Fruit fly (Drosophila melanogaster) whole organism, pupa: Measurements from ENCODE around the gene Sry-alpha.
A peak's percentile ranks its signal among the peaks of the same experiment; 100 is the strongest.

ENCODE experiments used
- CG10348 ChIP-seq: fragments of 200-800 bp; sonication (Bioruptor generic); IDR thresholded peaks from 2 replicates; pipeline ENCODE4 v1.3.6; 2022; ENCODE audit warnings: missing biosample characterization, missing genetic modification characterization
- CG12605 ChIP-seq: fragments of 200-800 bp; sonication (Bioruptor generic); IDR thresholded peaks from 2 replicates; pipeline ENCODE4 v1.3.6; 2022; ENCODE audit warnings: missing biosample characterization, missing genetic modification characterization
- CG13204 ChIP-seq: fragments of 200-800 bp; sonication (Bioruptor generic); optimal IDR thresholded peaks from 2 replicates; lab custom pipeline; 2018; ENCODE audit warnings: missing biosample characterization, mild to moderate bottlenecking, missing genetic modification characterization, moderate library complexity
- CG14655 ChIP-seq: fragments of 200-800 bp; sonication (Bioruptor generic); optimal IDR thresholded peaks from 3 replicates; lab custom pipeline; 2017; ENCODE audit warnings: mild to moderate bottlenecking, missing biosample characterization, missing genetic modification reagents, missing genetic modification characterization
- CG15710 ChIP-seq: fragments of 200-800 bp; sonication (Bioruptor generic); optimal IDR thresholded peaks from 2 replicates; lab custom pipeline; 2018; ENCODE audit warnings: missing biosample characterization, mild to moderate bottlenecking, missing genetic modification characterization, moderate library complexity
- CG17806 ChIP-seq: fragments of 200-800 bp; sonication (Bioruptor generic); optimal IDR thresholded peaks from 2 replicates; lab custom pipeline; 2018; ENCODE audit warnings: missing biosample characterization, mild to moderate bottlenecking, missing genetic modification characterization, moderate library complexity
- CG32121 ChIP-seq: fragments of 200-800 bp; sonication (Bioruptor generic); IDR thresholded peaks from 2 replicates; pipeline ENCODE4 v1.3.6; 2022; ENCODE audit warnings: missing biosample characterization, missing genetic modification characterization
- CG34367 ChIP-seq: fragments of 200-800 bp; sonication (Bioruptor generic); optimal IDR thresholded peaks from 2 replicates; lab custom pipeline; 2018; ENCODE audit warnings: missing biosample characterization, mild to moderate bottlenecking, missing genetic modification characterization
- CG4496 ChIP-seq: fragments of 200-800 bp; sonication (Bioruptor generic); IDR thresholded peaks from 3 replicates; pipeline ENCODE4 v1.3.6; 2022; ENCODE audit warnings: missing biosample characterization, missing genetic modification characterization
- CG8159 ChIP-seq: fragments of 200-800 bp; sonication (Bioruptor generic); optimal IDR thresholded peaks from 3 replicates; lab custom pipeline; 2018; ENCODE audit warnings: missing biosample characterization, mild to moderate bottlenecking, missing genetic modification characterization, moderate library complexity
- CG8301 ChIP-seq: fragments of 200-800 bp; sonication (Bioruptor generic); optimal IDR thresholded peaks from 2 replicates; lab custom pipeline; 2018; ENCODE audit warnings: missing biosample characterization, mild to moderate bottlenecking, missing genetic modification characterization
- CG9948 ChIP-seq: fragments of 200-800 bp; sonication (Bioruptor generic); optimal IDR thresholded peaks from 2 replicates; lab custom pipeline; 2018; ENCODE audit warnings: missing biosample characterization, mild to moderate bottlenecking, missing genetic modification characterization, moderate library complexity
- D1 ChIP-seq: fragments of 200-800 bp; sonication (Bioruptor generic); optimal IDR thresholded peaks from 2 replicates; lab custom pipeline; 2018; ENCODE audit warnings: missing biosample characterization, mild to moderate bottlenecking, missing genetic modification characterization, moderate library complexity
- EcR ChIP-seq: fragments of 200-800 bp; sonication (Bioruptor generic); optimal IDR thresholded peaks from 3 replicates; lab custom pipeline; 2019; ENCODE audit warnings: missing biosample characterization, missing genetic modification characterization, mild to moderate bottlenecking, moderate library complexity, missing genetic modification reagents
- Ets98B ChIP-seq: fragments of 200-800 bp; sonication (Bioruptor generic); IDR thresholded peaks from 2 replicates; pipeline ENCODE4 v1.3.6; 2022; ENCODE audit warnings: missing biosample characterization, missing genetic modification characterization
- Pif1A ChIP-seq: fragments of 200-800 bp; sonication (Bioruptor generic); optimal IDR thresholded peaks from 3 replicates; lab custom pipeline; 2016; ENCODE audit warnings: missing biosample characterization, missing genetic modification characterization
- Pif1B ChIP-seq: fragments of 200-800 bp; sonication (Bioruptor generic); optimal IDR thresholded peaks from 3 replicates; lab custom pipeline; 2016; ENCODE audit warnings: missing biosample characterization, missing genetic modification characterization
- Snoo ChIP-seq: fragments of 200-800 bp; sonication (Bioruptor generic); optimal IDR thresholded peaks from 3 replicates; lab custom pipeline; 2017; ENCODE audit warnings: missing biosample characterization, mild to moderate bottlenecking, missing genetic modification characterization, inconsistent platforms
- fd96Ca ChIP-seq: fragments of 200-800 bp; sonication (Bioruptor generic); IDR thresholded peaks from 3 replicates; pipeline ENCODE4 v1.3.6; 2022; ENCODE audit warnings: missing biosample characterization, missing genetic modification characterization
- gl ChIP-seq: fragments of 200-800 bp; sonication (Bioruptor generic); optimal IDR thresholded peaks from 2 replicates; lab custom pipeline; 2018; ENCODE audit warnings: missing biosample characterization, mild to moderate bottlenecking, missing genetic modification characterization
- rn ChIP-seq: fragments of 200-800 bp; sonication (Bioruptor generic); IDR thresholded peaks from 2 replicates; pipeline ENCODE4 v1.3.6; 2022; ENCODE audit warnings: missing biosample characterization, missing genetic modification characterization

Gene Sry-alpha

DNA sequence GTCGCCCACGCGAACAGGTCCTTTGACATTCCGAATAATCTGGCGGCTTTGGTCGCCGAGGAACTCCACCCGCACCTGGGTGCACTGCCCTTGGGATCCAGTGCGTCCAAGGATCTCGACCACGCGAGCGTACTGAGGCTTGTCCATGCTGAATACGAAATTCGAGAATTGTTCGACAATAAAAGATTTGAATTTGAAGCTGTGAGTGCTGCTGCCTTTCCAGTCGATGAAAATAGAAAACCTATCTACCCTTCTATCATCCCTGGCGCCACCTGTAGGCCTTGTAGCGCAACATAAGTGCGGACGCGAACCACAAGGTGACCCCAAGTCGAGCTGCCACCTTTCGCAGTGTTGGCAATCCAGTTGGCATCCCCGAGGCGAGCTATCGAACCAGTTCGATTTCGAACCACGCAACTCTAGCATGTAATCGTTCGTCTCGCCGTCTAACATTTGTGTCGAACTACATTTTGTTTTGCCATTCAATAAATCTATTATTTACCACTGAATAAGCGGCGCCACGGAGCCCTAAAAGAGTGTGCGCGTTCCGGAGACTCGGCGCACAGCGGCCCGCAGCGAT, 17.0 kb upstream of the Sry-alpha start, which contains the start of the genes RpS28a and Axn:
Gene RpS28a, minus strand, starts transcription at position 197 of the 577 bp plus-strand sequence.
Gene Axn, plus strand, starts transcription at position 391 of the 577 bp plus-strand sequence.
- peak; percentile 93 for TF ChIP-seq EcR
- no peak for TF ChIP-seq Snoo (tag; lab: Kevin White, UChicago)
- no peak for TF ChIP-seq Pif1A (GFP tag; lab: Kevin White, UChicago)
- TF ChIP-seq CG4496 (GFP tag; lab: Robert Waterston, UW), result no peak
- TF ChIP-seq CG14655 (GFP tag; lab: Kevin White, UChicago), result no peak
- TF ChIP-seq CG10348 (GFP tag; lab: Robert Waterston, UW), result no peak
- no peak for TF ChIP-seq CG17806 (tag; lab: Kevin White, UChicago)

DNA sequence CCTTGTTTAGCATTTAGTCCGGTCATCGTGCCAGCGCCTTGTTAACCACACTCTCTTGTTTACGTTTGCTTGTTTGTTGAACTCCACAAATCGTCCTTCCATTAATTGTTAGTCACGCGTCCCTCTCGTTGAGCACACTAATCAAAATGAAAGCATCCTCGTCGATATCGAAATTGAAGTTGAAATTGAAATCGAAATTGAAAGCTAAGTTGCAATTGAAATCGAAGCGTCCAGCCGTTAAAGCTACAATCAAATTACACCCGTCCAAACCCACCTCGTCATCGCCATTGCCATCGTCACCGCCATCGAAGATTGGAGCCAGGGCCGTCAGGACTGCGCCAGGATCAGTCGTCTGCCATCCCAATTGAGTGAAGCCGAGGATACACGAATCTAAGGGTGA, 16.1 kb upstream of the Sry-alpha start:
- TF ChIP-seq D1 (tag; lab: Kevin White, UChicago) (no peak), rn (GFP tag; lab: Robert Waterston, UW) (no peak), CG8159 (no peak), Pif1A (GFP tag; lab: Kevin White, UChicago) (no peak), CG14655 (GFP tag; lab: Kevin White, UChicago) (no peak), CG17806 (tag; lab: Kevin White, UChicago) (no peak), CG12605 (GFP tag; lab: Robert Waterston, UW) (no peak), CG10348 (GFP tag; lab: Robert Waterston, UW) (no peak), CG34367 (tag; lab: Kevin White, UChicago) (no peak), Pif1B (no peak), CG9948 (tag; lab: Kevin White, UChicago) (no peak), gl (tag; lab: Kevin White, UChicago) (no peak), Snoo (tag; lab: Kevin White, UChicago) (no peak), EcR (no peak), Ets98B (no peak)

dm6 chr3R:30030061-30030460, 9.5 kb upstream of the Sry-alpha start:
- no peak for TF ChIP-seq CG15710
- no peak for TF ChIP-seq D1 (tag; lab: Kevin White, UChicago)
- TF ChIP-seq gl (tag; lab: Kevin White, UChicago), result no peak
- no peak for TF ChIP-seq EcR
- no peak for TF ChIP-seq Pif1B
- no peak for TF ChIP-seq Ets98B
- no peak for TF ChIP-seq CG32121 (GFP tag; lab: Robert Waterston, UW)
- no peak for TF ChIP-seq CG4496 (GFP tag; lab: Robert Waterston, UW)
- no peak for TF ChIP-seq CG17806 (tag; lab: Kevin White, UChicago)
- TF ChIP-seq rn (GFP tag; lab: Robert Waterston, UW), result no peak
- TF ChIP-seq CG10348 (GFP tag; lab: Robert Waterston, UW), result no peak

DNA sequence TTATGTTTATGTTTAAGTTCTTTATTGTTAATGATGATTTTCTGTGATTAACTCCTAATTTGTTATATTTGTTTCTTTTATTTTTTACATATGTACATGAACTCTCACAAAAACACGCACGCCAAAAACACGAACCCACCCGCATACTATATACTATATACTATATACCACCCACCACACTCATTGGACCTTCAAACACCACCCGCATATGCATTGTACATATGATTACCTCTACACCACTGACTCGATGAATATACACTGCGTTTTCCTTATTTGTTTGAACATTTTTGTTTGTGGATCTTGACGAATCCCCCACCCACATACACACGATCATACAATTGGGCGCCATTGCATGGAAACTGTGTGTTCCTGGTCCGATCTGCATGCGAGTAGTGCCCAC, 7.2 kb upstream of the Sry-alpha start:
- TF ChIP-seq CG32121 (GFP tag; lab: Robert Waterston, UW) (no peak), rn (GFP tag; lab: Robert Waterston, UW) (no peak), Pif1A (GFP tag; lab: Kevin White, UChicago) (no peak), CG34367 (tag; lab: Kevin White, UChicago) (no peak), Pif1B (no peak), CG15710 (no peak), Snoo (tag; lab: Kevin White, UChicago) (no peak), CG17806 (tag; lab: Kevin White, UChicago) (no peak), CG10348 (GFP tag; lab: Robert Waterston, UW) (no peak), D1 (tag; lab: Kevin White, UChicago) (no peak), fd96Ca (GFP tag; lab: Robert Waterston, UW) (no peak), CG13204 (GFP tag; lab: Kevin White, UChicago) (no peak), CG14655 (GFP tag; lab: Kevin White, UChicago) (no peak), Ets98B (no peak), CG9948 (tag; lab: Kevin White, UChicago) (no peak)
- TF ChIP-seq, all 21 proteins: peak for 0

DNA sequence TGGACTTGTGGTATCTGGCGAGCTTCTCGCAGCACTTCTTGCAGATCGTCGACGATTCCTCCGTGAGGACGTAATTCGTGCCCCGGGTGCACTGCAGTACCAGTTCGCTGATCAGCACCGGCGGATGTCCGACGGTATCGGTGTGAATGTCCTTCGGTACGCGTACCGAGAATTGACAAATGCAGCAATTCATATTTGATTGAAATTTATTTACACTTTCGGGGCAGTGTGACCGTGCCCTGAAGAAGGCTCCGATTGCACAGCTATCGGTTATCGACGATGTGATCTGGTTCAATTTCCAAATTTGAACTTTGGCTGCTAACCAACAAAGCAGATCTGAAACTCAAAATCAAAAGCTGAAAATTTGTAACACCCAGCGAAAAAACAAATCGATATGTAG, 2.9 kb upstream of the Sry-alpha start, which contains the start of gene ZIPIC:
Gene ZIPIC, minus strand, starts transcription at position 262 of the 400 bp plus-strand sequence.
- TF ChIP-seq CG13204 (GFP tag; lab: Kevin White, UChicago) (no peak), gl (tag; lab: Kevin White, UChicago) (no peak), EcR (no peak), D1 (tag; lab: Kevin White, UChicago) (no peak), CG34367 (tag; lab: Kevin White, UChicago) (no peak)

DNA sequence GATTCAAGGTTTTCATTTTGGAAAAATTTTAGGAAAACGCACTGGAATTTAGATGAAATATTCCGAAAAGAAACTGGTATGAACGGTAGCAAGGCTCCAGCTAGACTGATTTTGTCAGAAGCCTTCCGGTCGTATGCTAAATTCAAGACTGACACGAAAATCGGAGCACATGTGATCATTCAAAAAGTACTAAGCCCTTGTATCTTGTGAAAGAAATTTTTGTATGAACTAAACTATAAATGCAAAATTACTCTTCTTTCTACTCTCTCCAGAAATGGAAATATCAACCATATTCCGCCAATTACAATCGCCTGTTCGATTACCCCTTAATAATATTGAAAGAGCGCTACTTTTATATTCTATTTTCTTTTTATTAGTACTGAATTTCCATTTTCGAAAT, 1.9 kb upstream of the Sry-alpha start, which contains the start of gene ocn:
Gene ocn, minus strand, starts transcription at position 101 of the 400 bp plus-strand sequence.
- TF ChIP-seq CG32121 (GFP tag; lab: Robert Waterston, UW) (no peak), CG10348 (GFP tag; lab: Robert Waterston, UW) (no peak)

dm6 chr3R:30038628-30039027, 891 bp upstream of the Sry-alpha start, which contains the start of gene janB:
Gene janB, minus strand, starts transcription at chr3R:30038728.
- no peak for TF ChIP-seq D1 (tag; lab: Kevin White, UChicago)
- TF ChIP-seq gl (tag; lab: Kevin White, UChicago), result no peak
- no peak for TF ChIP-seq EcR
- no peak for TF ChIP-seq fd96Ca (GFP tag; lab: Robert Waterston, UW)
- no peak for TF ChIP-seq CG34367 (tag; lab: Kevin White, UChicago)
- no peak for TF ChIP-seq Snoo (tag; lab: Kevin White, UChicago)
- TF ChIP-seq CG8159, result no peak
- TF ChIP-seq CG8301, result no peak
- TF ChIP-seq Pif1B, result no peak
- no peak for TF ChIP-seq CG12605 (GFP tag; lab: Robert Waterston, UW)
- TF ChIP-seq CG13204 (GFP tag; lab: Kevin White, UChicago), result no peak
- TF ChIP-seq, all 21 proteins: peak for 0
